Worm (Caenorhabditis elegans): ENCODE data around the gene laat-1.

The laat-1 gene

DNA sequence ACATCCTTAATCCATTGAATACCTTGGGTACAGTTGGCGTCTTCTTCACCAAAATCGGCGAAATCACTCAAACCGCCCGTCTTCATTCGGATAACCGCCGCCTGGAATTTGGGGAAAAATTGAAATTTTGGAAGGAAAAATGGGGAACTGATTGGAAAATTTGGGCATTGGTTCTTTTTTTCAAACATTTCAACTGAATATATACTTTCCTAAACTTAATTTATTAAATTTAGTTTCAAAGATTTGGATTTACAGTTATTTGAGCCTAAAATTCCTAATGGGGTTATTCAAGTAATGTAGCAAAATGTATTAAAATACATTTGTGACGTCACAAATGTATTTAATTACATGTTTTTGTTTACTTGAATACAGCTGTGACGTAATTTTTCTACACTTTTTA, at the start of gene laat-1:
Gene laat-1, minus strand, starts transcription at position 101 of the 400 bp plus-strand sequence.
- TF ChIP-seq T22C8.4 (GFP tag; IDR thresholded peaks at IDR 0.05) (no peak), ref-1 (GFP tag; conservative IDR thresholded peaks at IDR 0.05) (no peak), ztf-29 (GFP tag; IDR thresholded peaks at IDR 0.05) (no peak), tab-1 (GFP tag; IDR thresholded peaks at IDR 0.05) (no peak), ztf-23 (GFP tag; IDR thresholded peaks at IDR 0.05) (no peak), med-1 (GFP tag; optimal IDR thresholded peaks at IDR 0.05; ENCODE audit: insufficient read depth) (no peak), flt-1 (GFP tag; IDR thresholded peaks at IDR 0.05) (no peak), klf-2 (GFP tag; conservative IDR thresholded peaks at IDR 0.05) (no peak), cog-1 (tag; optimal IDR thresholded peaks at IDR 0.05) (no peak)

DNA sequence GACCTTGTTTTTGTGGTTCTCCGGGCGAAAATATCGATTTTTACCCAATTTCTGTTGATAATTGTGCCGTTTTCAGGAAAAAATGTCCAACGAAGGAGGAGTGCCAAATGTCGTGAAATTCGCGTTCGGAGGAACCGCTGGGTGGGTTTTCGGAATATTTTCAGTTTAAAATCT, 48.8 kb upstream of the laat-1 start, which contains the start of gene misc-1:
Gene misc-1, plus strand, starts transcription at position 75 of the 174 bp plus-strand sequence.
- no peak for TF ChIP-seq tab-1 (GFP tag; IDR thresholded peaks at IDR 0.05)
- 0 out of 2 replicates have a peak, but pooled peaks have one; percentile 20 for TF ChIP-seq T22C8.4 (GFP tag; IDR thresholded peaks at IDR 0.05)
- no peak for TF ChIP-seq med-1 (GFP tag; optimal IDR thresholded peaks at IDR 0.05; ENCODE audit: insufficient read depth)

DNA sequence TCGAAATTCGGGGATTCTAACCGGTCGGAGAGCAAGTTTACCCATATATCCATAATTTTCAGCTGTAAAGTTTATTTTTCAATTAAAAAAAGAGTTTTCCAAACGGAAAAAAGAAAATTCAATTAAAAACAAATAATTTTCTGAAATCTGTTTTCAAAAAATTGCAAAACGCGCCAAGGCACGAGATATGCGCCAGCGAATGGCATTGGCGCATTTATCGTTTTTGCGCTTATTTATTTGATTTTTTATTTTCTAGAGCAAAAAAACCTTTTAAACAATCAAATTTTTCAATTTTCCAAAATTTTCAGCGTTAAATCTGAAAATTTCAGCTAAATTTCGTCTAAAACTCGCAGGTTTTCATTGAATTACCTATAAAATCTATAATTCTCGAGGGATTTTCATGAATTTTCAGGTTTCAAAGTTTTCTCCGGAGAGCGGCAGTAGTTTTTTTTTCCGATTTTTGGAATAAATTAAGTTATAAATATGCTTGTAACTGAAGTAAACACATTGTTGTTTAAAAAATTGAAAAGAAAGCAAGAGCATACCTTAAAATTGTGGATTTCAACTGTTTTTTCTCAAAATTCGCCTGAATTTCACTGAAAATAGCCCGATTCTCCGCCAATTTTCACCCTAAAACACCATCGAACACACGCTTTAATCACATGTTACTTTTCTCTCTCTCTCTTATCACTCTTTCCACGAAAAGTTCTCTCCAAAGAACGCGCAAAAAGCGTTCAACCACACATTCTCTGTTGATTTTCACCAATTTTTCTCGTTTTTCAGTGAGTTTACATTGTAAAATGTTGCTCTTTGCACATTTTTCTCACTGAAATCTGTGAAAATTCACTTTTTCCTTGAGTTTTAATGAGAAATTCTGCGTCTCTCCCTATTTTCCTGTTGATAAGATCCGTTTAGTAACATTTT, 48.3 kb upstream of the laat-1 start, which contains the start of gene B0432.10:
Gene B0432.10, minus strand, starts transcription at position 649 of the 924 bp plus-strand sequence.
- TF ChIP-seq ref-1 (GFP tag; conservative IDR thresholded peaks at IDR 0.05), result no peak
- no peak for TF ChIP-seq ztf-23 (GFP tag; IDR thresholded peaks at IDR 0.05)
- TF ChIP-seq cog-1 (tag; optimal IDR thresholded peaks at IDR 0.05), result peak; percentile 29

DNA sequence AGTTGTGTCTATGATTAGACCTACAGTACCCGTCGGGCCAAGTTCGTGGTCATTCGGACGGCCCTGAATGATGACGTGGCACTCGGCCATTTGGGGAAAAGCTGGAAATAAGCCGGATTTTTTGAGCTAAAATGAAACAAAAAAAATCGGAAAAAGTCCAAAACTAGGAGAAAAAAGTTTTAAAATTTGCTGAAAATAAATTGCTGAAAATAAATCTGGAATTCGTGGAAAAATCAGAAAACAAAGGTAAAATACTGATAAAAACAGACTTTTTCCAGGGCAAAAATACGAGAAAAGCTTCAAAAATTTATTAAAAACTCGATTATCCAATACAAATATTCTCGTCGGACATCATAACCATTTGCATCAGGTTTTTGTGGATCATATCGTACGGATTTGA, 46.0 kb upstream of the laat-1 start, which contains the start of gene B0432.9:
Gene B0432.9, minus strand, starts transcription at position 101 of the 400 bp plus-strand sequence.
- TF ChIP-seq T22C8.4 (GFP tag; IDR thresholded peaks at IDR 0.05) (no peak), cog-1 (tag; optimal IDR thresholded peaks at IDR 0.05) (no peak), ztf-23 (GFP tag; IDR thresholded peaks at IDR 0.05) (no peak), ztf-29 (GFP tag; IDR thresholded peaks at IDR 0.05) (no peak), tab-1 (GFP tag; IDR thresholded peaks at IDR 0.05) (no peak), flt-1 (GFP tag; IDR thresholded peaks at IDR 0.05) (no peak), klf-2 (GFP tag; conservative IDR thresholded peaks at IDR 0.05) (no peak), ref-1 (GFP tag; conservative IDR thresholded peaks at IDR 0.05) (no peak), med-1 (GFP tag; optimal IDR thresholded peaks at IDR 0.05; ENCODE audit: insufficient read depth) (no peak)

DNA sequence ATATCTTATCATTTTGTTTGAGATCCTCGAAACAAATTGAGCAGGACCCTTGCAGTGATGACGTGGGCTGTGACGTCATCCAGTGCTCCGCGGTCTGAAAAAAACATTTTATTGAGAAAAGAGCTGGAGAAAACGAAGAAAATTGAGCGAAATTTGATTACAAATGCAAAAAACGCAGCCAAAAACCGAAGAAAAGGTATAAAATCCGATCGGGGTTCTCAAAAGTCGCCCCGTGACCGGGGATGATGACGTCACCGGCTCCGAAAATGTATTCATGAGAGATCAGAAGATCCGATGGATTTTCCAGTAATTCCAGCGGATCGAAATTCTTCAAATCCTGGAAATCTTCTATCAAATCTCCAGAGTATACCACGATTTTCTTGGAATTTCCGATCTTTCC, 44.9 kb upstream of the laat-1 start, which contains the start of gene trul-1:
Gene trul-1, minus strand, starts transcription at position 101 of the 400 bp plus-strand sequence.
- TF ChIP-seq ztf-23 (GFP tag; IDR thresholded peaks at IDR 0.05) (no peak), med-1 (GFP tag; optimal IDR thresholded peaks at IDR 0.05; ENCODE audit: insufficient read depth) (no peak), ref-1 (GFP tag; conservative IDR thresholded peaks at IDR 0.05) (no peak), cog-1 (tag; optimal IDR thresholded peaks at IDR 0.05) (no peak), ztf-29 (GFP tag; IDR thresholded peaks at IDR 0.05) (no peak), klf-2 (GFP tag; conservative IDR thresholded peaks at IDR 0.05) (no peak), flt-1 (GFP tag; IDR thresholded peaks at IDR 0.05) (no peak), T22C8.4 (GFP tag; IDR thresholded peaks at IDR 0.05) (no peak), tab-1 (GFP tag; IDR thresholded peaks at IDR 0.05) (no peak)

DNA sequence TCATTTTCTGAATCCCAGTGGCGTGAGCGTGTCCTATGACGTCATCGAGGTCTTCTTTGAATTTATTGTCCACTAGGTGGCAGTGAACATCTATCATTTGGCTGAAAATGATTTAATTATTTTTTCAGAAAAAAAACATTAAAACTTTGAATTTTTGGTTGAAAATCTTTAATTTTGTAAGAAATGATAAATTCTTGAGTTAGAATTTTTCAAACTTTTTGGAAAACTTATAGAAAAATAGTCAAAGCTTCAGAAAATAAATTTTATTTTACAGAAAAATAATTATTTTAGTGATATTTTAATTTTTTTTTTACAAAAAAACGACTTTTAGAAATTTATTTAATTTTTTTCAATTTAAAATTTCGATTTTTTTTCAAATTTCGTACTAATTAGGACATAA, 41.0 kb upstream of the laat-1 start, which contains the start of gene B0432.8:
Gene B0432.8, minus strand, starts transcription at position 101 of the 400 bp plus-strand sequence.
- no peak for TF ChIP-seq flt-1 (GFP tag; IDR thresholded peaks at IDR 0.05)
- TF ChIP-seq klf-2 (GFP tag; conservative IDR thresholded peaks at IDR 0.05), result no peak
- no peak for TF ChIP-seq ref-1 (GFP tag; conservative IDR thresholded peaks at IDR 0.05)
- no peak for TF ChIP-seq med-1 (GFP tag; optimal IDR thresholded peaks at IDR 0.05; ENCODE audit: insufficient read depth)
- TF ChIP-seq T22C8.4 (GFP tag; IDR thresholded peaks at IDR 0.05), result no peak
- TF ChIP-seq cog-1 (tag; optimal IDR thresholded peaks at IDR 0.05), result no peak
- no peak for TF ChIP-seq tab-1 (GFP tag; IDR thresholded peaks at IDR 0.05)
- no peak for TF ChIP-seq ztf-23 (GFP tag; IDR thresholded peaks at IDR 0.05)
- no peak for TF ChIP-seq ztf-29 (GFP tag; IDR thresholded peaks at IDR 0.05)

DNA sequence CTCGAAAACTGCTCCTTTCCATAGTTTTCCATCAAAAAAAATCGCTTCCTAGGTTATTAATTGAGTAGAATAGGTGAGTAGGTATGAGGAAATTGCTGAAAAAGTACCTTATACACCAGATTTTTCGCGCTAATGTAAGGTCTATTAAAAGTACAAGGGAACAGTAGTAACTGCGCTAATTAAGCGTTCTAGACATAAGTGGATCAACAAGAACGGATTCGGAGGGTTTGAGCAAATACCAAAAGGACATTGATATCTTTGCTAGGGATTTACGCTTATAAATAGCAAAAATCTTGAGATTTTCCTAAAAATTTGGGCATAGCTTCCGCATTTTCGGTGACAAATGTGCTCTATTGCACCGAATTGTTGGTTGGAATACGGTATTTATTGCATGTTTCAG, 36.3 kb upstream of the laat-1 start, which contains the start of gene B0432.7:
Gene B0432.7, minus strand, starts transcription at position 101 of the 400 bp plus-strand sequence.
- TF ChIP-seq flt-1 (GFP tag; IDR thresholded peaks at IDR 0.05), result no peak
- TF ChIP-seq ref-1 (GFP tag; conservative IDR thresholded peaks at IDR 0.05), result no peak
- no peak for TF ChIP-seq klf-2 (GFP tag; conservative IDR thresholded peaks at IDR 0.05)
- TF ChIP-seq ztf-29 (GFP tag; IDR thresholded peaks at IDR 0.05), result no peak
- no peak for TF ChIP-seq med-1 (GFP tag; optimal IDR thresholded peaks at IDR 0.05; ENCODE audit: insufficient read depth)
- no peak for TF ChIP-seq tab-1 (GFP tag; IDR thresholded peaks at IDR 0.05)
- no peak for TF ChIP-seq cog-1 (tag; optimal IDR thresholded peaks at IDR 0.05)
- TF ChIP-seq T22C8.4 (GFP tag; IDR thresholded peaks at IDR 0.05), result no peak
- no peak for TF ChIP-seq ztf-23 (GFP tag; IDR thresholded peaks at IDR 0.05)

DNA sequence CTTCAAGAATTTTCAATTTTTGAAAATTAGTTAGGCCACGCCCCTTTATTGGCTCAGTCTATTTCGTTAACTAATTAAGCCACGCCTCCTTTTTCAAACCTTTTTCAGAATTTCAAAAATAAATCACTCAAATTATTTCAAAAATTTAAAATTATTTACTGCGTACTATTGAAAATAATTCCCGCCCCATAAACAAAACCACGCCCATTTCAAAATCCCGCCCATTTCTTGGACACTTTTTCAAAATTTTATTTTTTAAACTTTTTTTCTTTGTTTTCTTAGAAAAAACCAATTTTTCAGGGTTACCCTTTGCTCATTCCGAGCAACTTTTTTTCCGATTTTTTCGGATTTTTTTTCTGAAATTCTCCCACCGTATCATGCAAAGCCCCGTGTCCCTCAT, 26.4 kb upstream of the laat-1 start, which contains the start of gene B0432.14:
Gene B0432.14, plus strand, starts transcription at position 301 of the 400 bp plus-strand sequence.
- TF ChIP-seq med-1 (GFP tag; optimal IDR thresholded peaks at IDR 0.05; ENCODE audit: insufficient read depth), result no peak
- no peak for TF ChIP-seq ztf-29 (GFP tag; IDR thresholded peaks at IDR 0.05)
- TF ChIP-seq tab-1 (GFP tag; IDR thresholded peaks at IDR 0.05), result no peak

DNA sequence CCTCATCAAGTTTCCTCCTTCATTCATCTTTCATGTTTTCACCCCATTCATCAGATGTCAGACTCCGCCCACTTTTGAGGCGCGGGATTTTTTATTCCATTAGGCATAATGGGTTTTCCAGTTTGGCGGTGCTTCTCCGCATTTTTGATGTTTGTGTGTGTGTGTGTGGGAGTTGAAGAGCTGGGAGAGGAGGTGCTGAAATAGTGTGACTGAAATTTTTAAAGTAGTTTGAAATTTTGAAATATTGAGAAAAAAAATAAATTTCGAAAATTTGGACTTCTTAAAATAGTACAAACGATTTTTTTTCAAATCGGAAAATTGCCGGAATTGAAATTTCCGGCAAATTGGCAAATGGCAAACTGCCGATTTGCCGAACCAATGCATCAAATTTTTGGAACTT, 25.9 kb upstream of the laat-1 start, which contains the start of gene scc-2:
Gene scc-2, minus strand, starts transcription at position 101 of the 400 bp plus-strand sequence.
- no peak for TF ChIP-seq klf-2 (GFP tag; conservative IDR thresholded peaks at IDR 0.05)
- TF ChIP-seq ref-1 (GFP tag; conservative IDR thresholded peaks at IDR 0.05), result no peak
- no peak for TF ChIP-seq ztf-23 (GFP tag; IDR thresholded peaks at IDR 0.05)
- no peak for TF ChIP-seq flt-1 (GFP tag; IDR thresholded peaks at IDR 0.05)
- no peak for TF ChIP-seq med-1 (GFP tag; optimal IDR thresholded peaks at IDR 0.05; ENCODE audit: insufficient read depth)
- no peak for TF ChIP-seq ztf-29 (GFP tag; IDR thresholded peaks at IDR 0.05)
- no peak for TF ChIP-seq tab-1 (GFP tag; IDR thresholded peaks at IDR 0.05)
- no peak for TF ChIP-seq T22C8.4 (GFP tag; IDR thresholded peaks at IDR 0.05)

DNA sequence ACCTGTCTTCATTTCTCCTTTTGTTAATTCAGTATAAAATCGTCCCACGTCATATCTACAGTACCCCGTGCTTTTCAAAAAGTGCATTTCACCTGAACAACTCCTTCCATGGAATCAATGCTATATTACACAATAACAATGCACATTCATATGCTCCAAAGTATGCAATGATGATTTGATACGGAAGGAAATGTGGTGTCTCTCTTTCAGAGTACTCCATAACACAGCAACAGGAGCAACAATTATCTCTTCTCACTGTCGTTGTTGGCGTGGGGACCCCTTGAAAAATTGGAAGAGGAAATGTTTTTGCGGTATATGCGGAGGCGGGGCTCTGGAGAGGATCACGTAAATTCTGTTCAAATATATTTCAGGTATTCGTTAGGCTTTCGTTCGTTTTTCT, 19.9 kb upstream of the laat-1 start, which contains the start of gene cat-2:
Gene cat-2, plus strand, starts transcription at position 301 of the 400 bp plus-strand sequence.
- TF ChIP-seq tab-1 (GFP tag; IDR thresholded peaks at IDR 0.05) (no peak), flt-1 (GFP tag; IDR thresholded peaks at IDR 0.05) (no peak), cog-1 (tag; optimal IDR thresholded peaks at IDR 0.05) (no peak), ref-1 (GFP tag; conservative IDR thresholded peaks at IDR 0.05) (no peak), klf-2 (GFP tag; conservative IDR thresholded peaks at IDR 0.05) (no peak), T22C8.4 (GFP tag; IDR thresholded peaks at IDR 0.05) (no peak), med-1 (GFP tag; optimal IDR thresholded peaks at IDR 0.05; ENCODE audit: insufficient read depth) (no peak)

Measured in whole organism, midembryonic.